Worm (Caenorhabditis elegans): ENCODE results near the gene irg-8.

Gene irg-8

ce11 chrV:459464-459863, 42.0 kb upstream of the irg-8 start, which contains the start of gene nhr-203 (continued):
- TF ChIP-seq ceh-88 (GFP tag; IDR thresholded peaks at IDR 0.05) (no peak), elt-2 (tag; optimal IDR thresholded peaks at IDR 0.05) (peak; percentile 83), sptf-1 (tag; optimal IDR thresholded peaks at IDR 0.05) (no peak), hlh-4 (tag; optimal IDR thresholded peaks at IDR 0.05) (no peak), nhr-12 (tag; optimal IDR thresholded peaks at IDR 0.05) (no peak), sox-4 (tag; optimal IDR thresholded peaks at IDR 0.05) (no peak), grh-1 (GFP tag; IDR thresholded peaks at IDR 0.05) (no peak), efl-3 (GFP tag; optimal IDR thresholded peaks at IDR 0.05) (no peak), lin-35 (GFP tag; optimal IDR thresholded peaks at IDR 0.05) (peak in 1 of 2 experiments; percentile 39), F16B12.6 (tag; optimal IDR thresholded peaks at IDR 0.05) (no peak), vab-15 (tag; optimal IDR thresholded peaks at IDR 0.05) (no peak), ztf-11 (tag; optimal IDR thresholded peaks at IDR 0.05) (no peak), zip-4 (GFP tag; optimal IDR thresholded peaks at IDR 0.05) (no peak), nhr-19 (GFP tag; conservative IDR thresholded peaks at IDR 0.05) (no peak), lin-39 (tag; optimal IDR thresholded peaks at IDR 0.05) (no peak), zag-1 (tag; optimal IDR thresholded peaks at IDR 0.05) (no peak), pax-3 (tag; optimal IDR thresholded peaks at IDR 0.05) (no peak), unc-98 (GFP tag; IDR thresholded peaks at IDR 0.05) (no peak), unc-86 (tag; optimal IDR thresholded peaks at IDR 0.05) (no peak), hpl-2 (GFP tag; optimal IDR thresholded peaks at IDR 0.05) (no peak), nhr-84 (tag; optimal IDR thresholded peaks at IDR 0.05) (no peak)

ce11 chrV:457839-458238, 40.3 kb upstream of the irg-8 start:
- no peak for TF ChIP-seq Y116A8C.19 (tag; optimal IDR thresholded peaks at IDR 0.05; ENCODE audit: borderline replicate concordance)
- TF ChIP-seq unc-86 (tag; optimal IDR thresholded peaks at IDR 0.05): no peak
- TF ChIP-seq irx-1 (tag; optimal IDR thresholded peaks at IDR 0.05): no peak
- TF ChIP-seq nhr-47 (tag; optimal IDR thresholded peaks at IDR 0.05): no peak
- TF ChIP-seq hpl-2 (GFP tag; optimal IDR thresholded peaks at IDR 0.05): no peak
- TF ChIP-seq pag-3 (tag; optimal IDR thresholded peaks at IDR 0.05; ENCODE audit: borderline replicate concordance, insufficient read depth): no peak
- no peak for TF ChIP-seq snpc-4 (tag; optimal IDR thresholded peaks at IDR 0.05)
- no peak for TF ChIP-seq egl-13 (tag; optimal IDR thresholded peaks at IDR 0.05)
- TF ChIP-seq efl-1 (optimal IDR thresholded peaks at IDR 0.05): no peak
- no peak for TF ChIP-seq efl-1 (GFP tag; optimal IDR thresholded peaks at IDR 0.05 in 1 of 2)
- no peak for TF ChIP-seq unc-62 (GFP tag; optimal IDR thresholded peaks at IDR 0.05)
- TF ChIP-seq ztf-4 (tag; optimal IDR thresholded peaks at IDR 0.05): no peak
- no peak for TF ChIP-seq lin-14 (GFP tag; optimal IDR thresholded peaks at IDR 0.05)

- TF ChIP-seq fkh-10 (GFP tag; optimal IDR thresholded peaks at IDR 0.05) (no peak), dsc-1 (tag; optimal IDR thresholded peaks at IDR 0.05) (no peak), nhr-28 (tag; optimal IDR thresholded peaks at IDR 0.05) (no peak), ceh-82 (tag; optimal IDR thresholded peaks at IDR 0.05) (no peak), snpc-4 (tag; optimal IDR thresholded peaks at IDR 0.05) (no peak), nhr-84 (tag; optimal IDR thresholded peaks at IDR 0.05) (no peak), lin-39 (tag; optimal IDR thresholded peaks at IDR 0.05) (no peak), nhr-76 (tag; optimal IDR thresholded peaks at IDR 0.05) (no peak), egl-27 (tag; optimal IDR thresholded peaks at IDR 0.05) (no peak), nhr-20 (tag; optimal IDR thresholded peaks at IDR 0.05) (no peak)
These were observed 36.1 kb upstream of the irg-8 start, which contains the start of gene nhr-98 for ce11 chrV:453569-453968. TSS of gene nhr-98 (plus strand) at chrV:453869.

All from whole organism, L1 larva.